Worm (Caenorhabditis elegans) whole organism, late embryonic: ENCODE data around the gene F13A7.7.
"Not testable (repeated sequence)": the region's sequence is repeated elsewhere in the genome, so short reads cannot be mapped to it uniquely, and the experiment has no call there.

ENCODE experiments used
- F13H6.1 ChIP-seq: sonication (generic microtip); optimal IDR thresholded peaks from 2 replicates; lab custom pipeline; 2016; ENCODE audit warnings: missing genetic modification characterization, missing compliant biosample characterization
- T23F11.4 ChIP-seq: fragments of 200-800 bp; sonication (Bioruptor generic); optimal IDR thresholded peaks from 2 replicates; lab custom pipeline; 2018; ENCODE audit warnings: mild to moderate bottlenecking, missing genetic modification characterization, missing compliant biosample characterization
- ama-1 ChIP-seq: fragments of 150-350 bp; optimal IDR thresholded peaks from 2 replicates; lab custom pipeline; 2014
- ceh-14 ChIP-seq: sonication (generic microtip); optimal IDR thresholded peaks from 2 replicates; lab custom pipeline; 2016; ENCODE audit warnings: missing genotype, missing genetic modification characterization, missing compliant biosample characterization
- ceh-2 ChIP-seq: sonication (generic microtip); optimal IDR thresholded peaks from 2 replicates; lab custom pipeline; 2016; ENCODE audit warnings: missing genotype, missing genetic modification characterization, missing compliant biosample characterization
- ceh-22 ChIP-seq: sonication (generic microtip); optimal IDR thresholded peaks from 2 replicates; lab custom pipeline; 2017; ENCODE audit warnings: missing biosample characterization, missing genetic modification characterization
- ceh-24 ChIP-seq: sonication (generic microtip); optimal IDR thresholded peaks from 2 replicates; lab custom pipeline; 2016; ENCODE audit warnings: mild to moderate bottlenecking, missing genetic modification characterization, missing compliant biosample characterization
- ceh-31 ChIP-seq: sonication (generic microtip); optimal IDR thresholded peaks from 2 replicates; lab custom pipeline; 2016; ENCODE audit warnings: missing genetic modification characterization, missing compliant biosample characterization
- ceh-34 ChIP-seq: sonication (generic microtip); optimal IDR thresholded peaks from 2 replicates; lab custom pipeline; 2016; ENCODE audit warnings: mild to moderate bottlenecking, missing genetic modification characterization, missing compliant biosample characterization
- ceh-45 ChIP-seq: fragments of 200-800 bp; sonication (Bioruptor generic); IDR thresholded peaks from 2 replicates; pipeline ENCODE4 v1.3.6; 2022; ENCODE audit warnings: missing genetic modification reagents, missing genetic modification characterization, missing compliant biosample characterization
- ceh-48 ChIP-seq: sonication (generic microtip); optimal IDR thresholded peaks from 2 replicates; lab custom pipeline; 2016; ENCODE audit warnings: missing genetic modification characterization, inconsistent platforms, missing compliant biosample characterization
- ceh-9 ChIP-seq: sonication (generic microtip); optimal IDR thresholded peaks from 2 replicates; lab custom pipeline; 2016; ENCODE audit warnings: mild to moderate bottlenecking, missing genetic modification characterization, inconsistent platforms, missing compliant biosample characterization
- che-1 ChIP-seq: sonication (generic microtip); optimal IDR thresholded peaks from 2 replicates; lab custom pipeline; 2016; ENCODE audit warnings: mild to moderate bottlenecking, missing genetic modification characterization, missing compliant biosample characterization
- dve-1 ChIP-seq: sonication (generic microtip); optimal IDR thresholded peaks from 2 replicates; lab custom pipeline; 2017; ENCODE audit warnings: antibody characterized with exemption, mild to moderate bottlenecking, missing genetic modification characterization, missing compliant biosample characterization
- ets-4 ChIP-seq: sonication (generic microtip); optimal IDR thresholded peaks from 2 replicates; lab custom pipeline; 2016; ENCODE audit warnings: missing genetic modification characterization, missing compliant biosample characterization
- fax-1 ChIP-seq: sonication (generic microtip); optimal IDR thresholded peaks from 2 replicates; lab custom pipeline; 2016; ENCODE audit warnings: missing genotype, missing genetic modification characterization, missing compliant biosample characterization
- gmeb-2 ChIP-seq: sonication (generic microtip); optimal IDR thresholded peaks from 2 replicates; lab custom pipeline; 2016; ENCODE audit warnings: missing genetic modification characterization, inconsistent platforms, missing compliant biosample characterization
- hlh-8 ChIP-seq: sonication (generic microtip); optimal IDR thresholded peaks from 2 replicates; lab custom pipeline; 2016; ENCODE audit warnings: missing genotype, missing genetic modification characterization, missing compliant biosample characterization
- lim-6 ChIP-seq: sonication (generic microtip); optimal IDR thresholded peaks from 2 replicates; lab custom pipeline; 2016; ENCODE audit warnings: missing genetic modification characterization, missing compliant biosample characterization
- mec-3 ChIP-seq: sonication (generic microtip); optimal IDR thresholded peaks from 2 replicates; lab custom pipeline; 2016; ENCODE audit warnings: borderline replicate concordance, missing genetic modification characterization, missing compliant biosample characterization
- nfya-1 ChIP-seq: sonication (generic microtip); optimal IDR thresholded peaks from 2 replicates; lab custom pipeline; 2017; ENCODE audit warnings: missing genetic modification characterization, mild to moderate bottlenecking, missing compliant biosample characterization, antibody characterized with exemption, moderate library complexity
- nhr-11 ChIP-seq: fragments of 150-350 bp; optimal IDR thresholded peaks from 2 replicates; lab custom pipeline; 2014; ENCODE audit warnings: missing biosample characterization, missing genetic modification characterization
- npax-4 ChIP-seq: sonication (generic microtip); optimal IDR thresholded peaks from 2 replicates; lab custom pipeline; 2016; ENCODE audit warnings: missing genetic modification characterization, missing compliant biosample characterization
- odd-2 ChIP-seq: sonication (generic microtip); optimal IDR thresholded peaks from 2 replicates; lab custom pipeline; 2017; ENCODE audit warnings: antibody characterized with exemption, mild to moderate bottlenecking, missing genetic modification characterization, missing compliant biosample characterization
- pag-3 ChIP-seq: sonication (generic microtip); optimal IDR thresholded peaks from 2 replicates; lab custom pipeline; 2016; ENCODE audit warnings: missing compliant biosample characterization, missing genetic modification characterization, borderline replicate concordance
- pat-9 ChIP-seq: fragments of 200-800 bp; sonication (Bioruptor generic); optimal IDR thresholded peaks from 2 replicates; lab custom pipeline; 2018; ENCODE audit warnings: mild to moderate bottlenecking, missing genetic modification characterization, moderate library complexity, missing compliant biosample characterization
- pax-1 ChIP-seq: fragments of 150-350 bp; optimal IDR thresholded peaks from 2 replicates; lab custom pipeline; 2014; ENCODE audit warnings: missing biosample characterization, missing genetic modification characterization
- pha-4 ChIP-seq: fragments of 150-350 bp; optimal IDR thresholded peaks from 2 replicates; lab custom pipeline; 2018; ENCODE audit warnings: missing biosample characterization, missing genetic modification reagents, missing genetic modification characterization
- pros-1 ChIP-seq: fragments of 150-350 bp; optimal IDR thresholded peaks from 2 replicates; lab custom pipeline; 2014; ENCODE audit warnings: missing biosample characterization, missing genetic modification reagents, missing genetic modification characterization
- rnt-1 ChIP-seq: sonication (generic microtip); optimal IDR thresholded peaks from 2 replicates; lab custom pipeline; 2016; ENCODE audit warnings: missing genetic modification characterization, missing compliant biosample characterization
- sox-2 ChIP-seq: fragments of 200-800 bp; sonication (Bioruptor generic); IDR thresholded peaks from 2 replicates; pipeline ENCODE4 v1.3.6; 2022; ENCODE audit warnings: missing genetic modification reagents, missing genetic modification characterization, missing compliant biosample characterization
- sox-4 ChIP-seq: sonication (generic microtip); optimal IDR thresholded peaks from 2 replicates; lab custom pipeline; 2017; ENCODE audit warnings: mild to moderate bottlenecking, missing genetic modification characterization, inconsistent platforms, missing compliant biosample characterization
- syd-9 ChIP-seq: sonication (generic microtip); optimal IDR thresholded peaks from 2 replicates; lab custom pipeline; 2016; ENCODE audit warnings: mild to moderate bottlenecking, missing genetic modification characterization, moderate library complexity, missing compliant biosample characterization
- ttx-3 ChIP-seq: sonication (generic microtip); optimal IDR thresholded peaks from 2 replicates; lab custom pipeline; 2016; ENCODE audit warnings: missing genetic modification reagents, missing genetic modification characterization, missing compliant biosample characterization
- unc-42 ChIP-seq: sonication (generic microtip); optimal IDR thresholded peaks from 2 replicates; lab custom pipeline; 2016; ENCODE audit warnings: missing genotype, missing genetic modification characterization, missing compliant biosample characterization
- ztf-16 ChIP-seq: sonication (generic microtip); optimal IDR thresholded peaks from 2 replicates; lab custom pipeline; 2017; ENCODE audit warnings: missing genetic modification characterization, missing compliant biosample characterization

The F13A7.7 gene

DNA sequence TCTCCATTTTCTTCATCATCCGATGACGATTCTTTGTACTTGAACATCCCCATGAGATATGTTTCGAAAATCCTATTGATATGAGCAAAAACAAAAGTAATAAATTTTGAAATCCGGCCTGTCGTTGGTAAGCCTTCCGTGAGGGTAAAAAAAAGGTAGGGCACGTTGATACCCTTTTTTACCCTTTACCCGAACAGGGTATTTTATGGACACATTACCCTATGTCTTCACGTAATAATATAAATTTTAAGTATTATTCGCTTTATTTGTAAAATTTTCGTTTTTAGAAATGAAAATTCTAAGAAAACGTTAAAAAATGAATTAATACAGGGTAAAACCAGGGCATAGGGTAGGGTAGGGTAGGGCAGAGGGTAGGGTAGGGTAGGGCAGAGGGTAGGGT is at the start of gene F13A7.7:
Gene F13A7.7 (minus strand): TSS at position 101 of the 400 bp plus-strand sequence.
- TF ChIP-seq sox-4 (tag; lab: Kevin White, UChicago); che-1; ceh-34: not testable (repeated sequence)

ce11 chrV:16429940-16430339 is 46.3 kb upstream of the F13A7.7 start, which contains the start of gene str-73:
Gene str-73, plus strand, starts transcription at chrV:16430240.
- TF ChIP-seq ztf-16 (no peak), che-1 (no peak), ceh-14 (no peak), lim-6 (tag; lab: Kevin White, UChicago) (no peak), ceh-45 (no peak)

DNA sequence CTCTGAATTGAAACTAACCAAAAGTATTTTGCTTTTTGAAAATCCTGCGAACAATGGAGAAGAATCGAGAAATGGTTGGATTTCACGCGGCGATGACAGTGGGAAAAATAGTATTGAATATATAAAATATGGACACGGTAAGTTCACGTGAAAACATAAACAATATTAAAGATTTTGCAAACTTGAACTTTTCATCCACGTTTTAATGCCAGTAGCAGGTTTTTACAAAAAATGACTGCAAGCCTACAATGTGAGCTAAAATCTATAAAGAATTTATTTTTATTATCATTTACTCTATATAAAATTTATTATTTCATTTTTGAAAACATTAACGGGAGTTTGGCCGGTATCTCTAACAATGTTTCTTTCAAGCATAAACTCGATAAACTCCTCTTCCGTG is 45.9 kb upstream of the F13A7.7 start, which contains the start of gene F26D2.10:
Gene F26D2.10 (minus strand): TSS at position 101 of the 400 bp plus-strand sequence.
- TF ChIP-seq T23F11.4 (GFP tag; lab: Kevin White, UChicago) (no peak), F13H6.1 (tag; lab: Kevin White, UChicago) (no peak), nhr-11 (no peak), ceh-34 (no peak), hlh-8 (tag; lab: Kevin White, UChicago) (no peak)
- TF ChIP-seq, all 69 proteins: peak for 0

- TF ChIP-seq dve-1 (tag; lab: Kevin White, UChicago) (no peak), ceh-14 (no peak), sox-2 (GFP tag; lab: Robert Waterston, UW) (no peak), unc-42 (tag; lab: Kevin White, UChicago) (no peak)
Observed at ce11 chrV:16424428-16424827, 40.8 kb upstream of the F13A7.7 start, which contains the start of gene srw-29. Gene srw-29, minus strand, starts transcription at chrV:16424528.

ce11 chrV:16420696-16421095 is 37.1 kb upstream of the F13A7.7 start, which contains the start of gene srw-48:
Gene srw-48, plus strand, starts transcription at chrV:16420996.
- no peak for TF ChIP-seq npax-4 (tag; lab: Kevin White, UChicago)
- TF ChIP-seq ceh-34 = no peak
- TF ChIP-seq ceh-22 (tag; lab: Kevin White, UChicago) = no peak
- no peak for TF ChIP-seq rnt-1 (tag; lab: Kevin White, UChicago)
- no peak for TF ChIP-seq nfya-1 (tag; lab: Kevin White, UChicago)
- no peak for TF ChIP-seq ceh-2 (tag; lab: Kevin White, UChicago)
- no peak for TF ChIP-seq pros-1
- no peak for TF ChIP-seq ttx-3 (tag; lab: Kevin White, UChicago)
- TF ChIP-seq hlh-8 (tag; lab: Kevin White, UChicago) = no peak

- TF ChIP-seq ceh-24 (no peak), mec-3 (tag; lab: Kevin White, UChicago) (no peak), fax-1 (tag; lab: Kevin White, UChicago) (no peak), ceh-9 (tag; lab: Kevin White, UChicago) (no peak), pros-1 (no peak), gmeb-2 (tag; lab: Kevin White, UChicago) (no peak), pat-9 (tag; lab: Kevin White, UChicago) (no peak), pag-3 (tag; lab: Kevin White, UChicago) (no peak), ceh-2 (tag; lab: Kevin White, UChicago) (no peak), odd-2 (tag; lab: Kevin White, UChicago) (no peak), pax-1 (no peak)
Observed at ce11 chrV:16419769-16420168, 36.1 kb upstream of the F13A7.7 start, which contains the start of gene F26D2.16. Gene F26D2.16, minus strand, starts transcription at chrV:16419869.

DNA sequence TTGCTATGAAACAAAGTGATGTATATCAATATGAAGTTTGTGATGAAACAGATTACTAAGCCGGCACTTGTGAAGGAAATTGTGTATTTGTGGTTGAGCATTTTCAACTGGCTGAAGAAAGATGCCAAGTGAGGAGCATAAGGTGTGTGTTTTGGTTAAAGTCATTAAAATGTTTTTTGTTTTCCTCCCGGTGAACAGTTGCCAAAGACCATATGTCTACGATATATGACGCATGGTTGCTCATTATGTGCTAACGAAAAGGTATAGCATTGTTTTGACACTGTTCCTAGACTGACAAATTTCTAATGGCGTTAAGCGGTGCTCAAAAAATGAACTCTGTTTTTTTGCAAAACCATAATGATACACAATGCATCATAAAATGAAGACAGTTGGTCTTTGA is 33.4 kb upstream of the F13A7.7 start, which contains the start of gene str-55:
Gene str-55 (minus strand): TSS at position 101 of the 400 bp plus-strand sequence.
- TF ChIP-seq ceh-24 = no peak
- no peak for TF ChIP-seq ama-1
- TF ChIP-seq ceh-48 (tag; lab: Kevin White, UChicago) = no peak
- no peak for TF ChIP-seq ceh-31 (tag; lab: Kevin White, UChicago)
- no peak for TF ChIP-seq syd-9 (tag; lab: Kevin White, UChicago)
- no peak for TF ChIP-seq gmeb-2 (tag; lab: Kevin White, UChicago)
- TF ChIP-seq ets-4 (tag; lab: Kevin White, UChicago) = no peak
- no peak for TF ChIP-seq pat-9 (tag; lab: Kevin White, UChicago)
- no peak for TF ChIP-seq pha-4 (tag; lab: Kevin White, UChicago)
- TF ChIP-seq che-1 = no peak
